Fruit fly (Drosophila melanogaster) whole organism, embryonic: Measurements from ENCODE around the gene CG9757.
A peak's percentile ranks its signal among the peaks of the same experiment; 100 is the strongest.

ENCODE experiments used
- CG10147 ChIP-seq: fragments of 200-800 bp; sonication (Bioruptor generic); optimal IDR thresholded peaks from 2 replicates; lab custom pipeline; 2019; ENCODE audit warnings: missing biosample characterization, mild to moderate bottlenecking, missing genetic modification characterization, moderate library complexity
- CG10979 ChIP-seq: fragments of 200-800 bp; sonication (Bioruptor generic); optimal IDR thresholded peaks from 2 replicates; lab custom pipeline; 2018; ENCODE audit warnings: missing biosample characterization, mild to moderate bottlenecking, missing genetic modification characterization, moderate library complexity
- CG12769 ChIP-seq: fragments of 200-800 bp; sonication (Bioruptor generic); optimal IDR thresholded peaks from 2 replicates; lab custom pipeline; 2019; ENCODE audit warnings: missing biosample characterization, mild to moderate bottlenecking, missing genetic modification characterization, moderate library complexity
- CG13287 ChIP-seq: fragments of 200-800 bp; sonication (Bioruptor generic); IDR thresholded peaks from 2 replicates; pipeline ENCODE4 v1.3.6; 2022; ENCODE audit warnings: missing biosample characterization, missing genetic modification characterization; ENCODE audit not compliant: partially characterized antibody
- CG14014 ChIP-seq: fragments of 200-800 bp; sonication (Bioruptor generic); IDR thresholded peaks from 2 replicates; pipeline ENCODE4 v1.3.6; 2022; ENCODE audit warnings: missing biosample characterization, missing genetic modification characterization
- CG14860 ChIP-seq: fragments of 200-800 bp; sonication (Bioruptor generic); IDR thresholded peaks from 3 replicates; pipeline ENCODE4 v1.3.6; 2022; ENCODE audit warnings: missing biosample characterization, missing genetic modification characterization; ENCODE audit not compliant: partially characterized antibody
- CG17612 ChIP-seq: fragments of 200-800 bp; sonication (Bioruptor generic); IDR thresholded peaks from 2 replicates; pipeline ENCODE4 v1.3.6; 2022; ENCODE audit warnings: missing biosample characterization, missing genetic modification characterization
- CG2875 ChIP-seq: fragments of 200-800 bp; sonication (Bioruptor generic); optimal IDR thresholded peaks from 2 replicates; lab custom pipeline; 2017; ENCODE audit warnings: missing biosample characterization, mild to moderate bottlenecking, missing genetic modification characterization, missing genetic modification reagents
- CG30431 ChIP-seq: fragments of 200-800 bp; sonication (Bioruptor generic); optimal IDR thresholded peaks from 2 replicates; lab custom pipeline; 2017; ENCODE audit warnings: missing biosample characterization, missing genetic modification characterization
- CG42726 ChIP-seq: fragments of 200-800 bp; sonication (Bioruptor generic); IDR thresholded peaks from 2 replicates; pipeline ENCODE4 v1.3.6; 2022; ENCODE audit warnings: missing biosample characterization, missing genetic modification characterization; ENCODE audit not compliant: partially characterized antibody
- CG6175 ChIP-seq: fragments of 200-800 bp; sonication (Bioruptor generic); IDR thresholded peaks from 3 replicates; pipeline ENCODE4 v1.3.6; 2022; ENCODE audit warnings: missing biosample characterization, missing genetic modification characterization
- CG6683 ChIP-seq: fragments of 200-800 bp; sonication (Bioruptor generic); optimal IDR thresholded peaks from 2 replicates; lab custom pipeline; 2017; ENCODE audit warnings: missing biosample characterization, mild to moderate bottlenecking, missing genetic modification characterization, missing genetic modification reagents
- CG7271 ChIP-seq: fragments of 200-800 bp; sonication (Bioruptor generic); optimal IDR thresholded peaks from 2 replicates; lab custom pipeline; 2018; ENCODE audit warnings: missing biosample characterization, mild to moderate bottlenecking, missing genetic modification characterization, moderate library complexity
- CG8290 ChIP-seq, 3 experiments: fragments of 200-800 bp; sonication (Bioruptor generic); optimal IDR thresholded peaks; 2 replicates each; lab custom pipeline; 2016 to 2019; ENCODE audit warnings: missing biosample characterization in 3 of 3, missing genetic modification characterization in 3 of 3, mild to moderate bottlenecking in 2 of 3, moderate library complexity in 1 of 3
- CG9817 ChIP-seq: fragments of 200-800 bp; sonication (Bioruptor generic); optimal IDR thresholded peaks from 2 replicates; lab custom pipeline; 2018; ENCODE audit warnings: missing biosample characterization, mild to moderate bottlenecking, missing genetic modification characterization, moderate library complexity
- Dfd ChIP-seq, 2 experiments: fragments of >200 bp; optimal IDR thresholded peaks; 2 replicates each; lab custom pipeline; 2017; ENCODE audit warnings: missing biosample characterization in 2 of 2, missing genetic modification characterization in 2 of 2
- Dref ChIP-seq: fragments of 200-800 bp; sonication (Bioruptor generic); IDR thresholded peaks from 2 replicates; pipeline ENCODE4 v1.3.6; 2022; ENCODE audit warnings: missing biosample characterization, missing genetic modification characterization
- Ets65A ChIP-seq: fragments of 200-800 bp; sonication (Bioruptor generic); peaks from one replicate; lab custom pipeline; 2016; ENCODE audit warnings: missing biosample characterization, missing genetic modification characterization
- Jarid2 ChIP-seq: fragments of 200-800 bp; sonication (Bioruptor generic); optimal IDR thresholded peaks from 3 replicates; lab custom pipeline; 2017; ENCODE audit warnings: mild to moderate bottlenecking, missing biosample characterization, missing genetic modification reagents, missing genetic modification characterization
- Mrtf ChIP-seq: fragments of 200-800 bp; sonication (Bioruptor generic); IDR thresholded peaks from 3 replicates; pipeline ENCODE4 v1.3.6; 2022; ENCODE audit warnings: missing biosample characterization, missing genetic modification characterization
- Nf-YB ChIP-seq: fragments of 200-800 bp; sonication (Bioruptor generic); optimal IDR thresholded peaks from 3 replicates; lab custom pipeline; 2019; ENCODE audit warnings: missing biosample characterization, mild to moderate bottlenecking, missing genetic modification characterization, moderate library complexity
- Pdp1 ChIP-seq, 2 experiments: fragments of 200-800 bp; sonication (Bioruptor generic); optimal IDR thresholded peaks; 3 replicates each; lab custom pipeline; 2016; ENCODE audit warnings: missing biosample characterization in 2 of 2, missing genetic modification characterization in 2 of 2, mild to moderate bottlenecking in 1 of 2, moderate library complexity in 1 of 2
- Rfx ChIP-seq: fragments of 200-800 bp; sonication (Bioruptor generic); IDR thresholded peaks from 2 replicates; pipeline ENCODE4 v1.3.6; 2022; ENCODE audit warnings: missing biosample characterization, missing genetic modification characterization
- Rx ChIP-seq: fragments of 200-800 bp; sonication (Bioruptor generic); IDR thresholded peaks from 2 replicates; pipeline ENCODE4 v1.3.6; 2022; ENCODE audit warnings: missing biosample characterization, missing genetic modification characterization
- Six4 ChIP-seq: fragments of 200-800 bp; sonication (Bioruptor generic); optimal IDR thresholded peaks from 2 replicates; lab custom pipeline; 2016; ENCODE audit warnings: missing biosample characterization, missing genetic modification characterization
- Sry-β ChIP-seq: fragments of 200-800 bp; sonication (Bioruptor generic); optimal IDR thresholded peaks from 2 replicates; lab custom pipeline; 2018; ENCODE audit warnings: missing biosample characterization, mild to moderate bottlenecking, missing genetic modification characterization, moderate library complexity
- amos ChIP-seq: fragments of 200-800 bp; sonication (Bioruptor generic); IDR thresholded peaks from 2 replicates; pipeline ENCODE4 v1.3.6; 2022; ENCODE audit warnings: missing biosample characterization, missing genetic modification characterization; ENCODE audit not compliant: partially characterized antibody
- ash1 ChIP-seq: fragments of 200-800 bp; sonication (Bioruptor generic); optimal IDR thresholded peaks from 2 replicates; lab custom pipeline; 2018; ENCODE audit warnings: missing biosample characterization, mild to moderate bottlenecking, missing genetic modification characterization
- ato ChIP-seq: fragments of 200-800 bp; sonication (Bioruptor generic); IDR thresholded peaks from 2 replicates; pipeline ENCODE4 v1.3.6; 2022; ENCODE audit warnings: missing biosample characterization, missing genetic modification characterization; ENCODE audit not compliant: partially characterized antibody
- az2 ChIP-seq: fragments of 200-800 bp; sonication (Bioruptor generic); optimal IDR thresholded peaks from 3 replicates; lab custom pipeline; 2016; ENCODE audit warnings: missing biosample characterization, missing genetic modification characterization
- bowl ChIP-seq: fragments of 200-800 bp; sonication (Bioruptor generic); IDR thresholded peaks from 2 replicates; pipeline ENCODE4 v1.3.6; 2022; ENCODE audit warnings: missing biosample characterization, missing genetic modification characterization
- corto ChIP-seq: fragments of 200-800 bp; sonication (Bioruptor generic); optimal IDR thresholded peaks from 2 replicates; lab custom pipeline; 2016; ENCODE audit warnings: missing biosample characterization, mild to moderate bottlenecking, missing genetic modification characterization, moderate library complexity
- ems ChIP-seq: fragments of 200-800 bp; sonication (Bioruptor generic); optimal IDR thresholded peaks from 3 replicates; lab custom pipeline; 2016; ENCODE audit warnings: missing biosample characterization, missing genetic modification characterization
- ftz-f1 ChIP-seq: fragments of 200-800 bp; sonication (Bioruptor generic); optimal IDR thresholded peaks from 2 replicates; lab custom pipeline; 2016; ENCODE audit warnings: missing biosample characterization, missing genetic modification characterization
- lola ChIP-seq, 3 experiments: fragments of >200 bp in 2 of 3; fragments of 200-800 bp in 1 of 3; sonication (Bioruptor generic) in 1 of 3; optimal IDR thresholded peaks; 2 replicates each; lab custom pipeline; 2017 to 2019; ENCODE audit warnings: missing biosample characterization in 3 of 3, missing genetic modification characterization in 3 of 3, mild to moderate bottlenecking in 1 of 3, moderate library complexity in 1 of 3
- luna ChIP-seq: fragments of 200-800 bp; sonication (Bioruptor generic); optimal IDR thresholded peaks from 2 replicates; lab custom pipeline; 2016; ENCODE audit warnings: missing biosample characterization, missing genetic modification characterization
- nerfin-1 ChIP-seq: fragments of 200-800 bp; sonication (Bioruptor generic); optimal IDR thresholded peaks from 3 replicates; lab custom pipeline; 2019; ENCODE audit warnings: missing biosample characterization, mild to moderate bottlenecking, missing genetic modification characterization, moderate library complexity
- sens ChIP-seq: fragments of 200-800 bp; sonication (Bioruptor generic); peaks from one replicate; lab custom pipeline; 2016; ENCODE audit warnings: missing biosample characterization, missing genetic modification characterization
- toy ChIP-seq: fragments of 200-800 bp; sonication (Bioruptor generic); IDR thresholded peaks from 2 replicates; pipeline ENCODE4 v1.3.6; 2022; ENCODE audit warnings: missing biosample characterization, missing genetic modification characterization
- vfl ChIP-seq: fragments of 200-800 bp; sonication (Bioruptor generic); optimal IDR thresholded peaks from 2 replicates; lab custom pipeline; 2016; ENCODE audit warnings: missing biosample characterization, missing genetic modification characterization
- zfh1 ChIP-seq: fragments of 200-800 bp; sonication (Bioruptor generic); IDR thresholded peaks from 3 replicates; pipeline ENCODE4 v1.3.6; 2022; ENCODE audit warnings: missing biosample characterization, missing genetic modification characterization

The CG9757 gene

DNA sequence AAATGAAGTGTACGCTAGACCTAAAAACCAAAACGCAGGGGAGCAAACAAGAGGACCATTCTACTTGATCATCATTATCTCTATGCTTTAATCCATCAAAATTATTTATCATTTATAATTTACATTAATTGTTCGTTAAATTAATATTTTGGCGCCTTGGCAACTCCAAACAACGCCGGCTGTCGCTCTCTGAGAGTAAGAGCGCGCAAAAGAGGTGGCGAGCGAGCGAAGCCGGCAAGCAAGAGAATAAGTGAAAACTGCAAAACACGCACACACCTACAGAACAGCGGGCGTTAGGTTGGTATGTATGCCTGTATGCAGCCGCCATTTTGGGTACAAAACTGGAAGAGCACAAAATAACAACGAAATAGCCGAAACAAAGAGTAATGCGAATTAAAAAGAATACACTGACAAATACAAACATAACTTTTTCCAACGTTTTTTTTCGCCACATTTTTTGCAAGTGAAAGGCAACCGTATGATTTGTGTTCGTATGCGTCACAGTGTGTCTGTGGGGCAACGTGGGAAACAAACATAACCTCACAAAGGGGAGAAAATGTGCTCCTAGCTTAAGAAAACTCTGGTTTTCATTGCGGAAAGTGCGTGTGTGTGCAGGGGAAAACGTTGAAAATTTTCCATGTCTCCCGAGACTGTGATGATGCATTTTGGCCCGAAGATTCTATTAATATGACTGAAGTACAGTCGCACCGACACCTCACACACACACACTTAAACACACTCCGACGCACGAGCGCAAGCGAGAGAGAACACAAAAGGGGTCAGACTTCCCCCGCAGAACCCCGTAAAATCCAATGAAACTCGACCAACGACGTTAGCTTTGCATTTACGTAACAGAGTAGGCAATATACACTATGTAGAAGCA is 32.8 kb upstream of the CG9757 start (continued):
- no peak for TF ChIP-seq ash1 (GFP tag; lab: Kevin White, UChicago)
- TF ChIP-seq amos (GFP tag; lab: Robert Waterston, UW), result no peak
- TF ChIP-seq ato (GFP tag; lab: Robert Waterston, UW), result no peak
- no peak for TF ChIP-seq Rx (GFP tag; lab: Robert Waterston, UW)

DNA sequence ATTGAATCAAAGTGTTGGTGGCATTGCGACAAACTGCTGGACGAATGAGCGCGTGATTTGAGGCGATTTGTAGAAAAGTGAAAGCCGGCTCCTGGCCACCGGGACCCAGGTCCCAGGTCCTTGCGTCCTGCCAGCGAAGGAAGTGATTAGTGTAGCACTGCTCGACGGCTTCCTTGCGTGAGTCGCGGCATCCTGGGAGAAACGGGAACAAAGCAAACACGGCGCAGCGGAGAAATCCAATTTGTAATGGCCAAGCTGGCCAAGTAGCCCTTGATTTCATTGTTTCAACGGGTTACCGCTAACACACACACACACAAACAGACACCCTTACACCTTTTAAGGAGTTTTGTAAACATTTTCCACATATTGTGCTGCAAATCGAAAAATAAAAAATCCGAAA is 19.4 kb upstream of the CG9757 start, which contains the start of gene CG10841:
Gene CG10841 (plus strand): TSS at position 301 of the 400 bp plus-strand sequence.
- TF ChIP-seq Pdp1 (GFP tag; optimal IDR thresholded peaks at IDR 0.05; lab: Kevin White, UChicago), result no peak
- TF ChIP-seq ems (GFP tag; lab: Kevin White, UChicago), result no peak
- no peak for TF ChIP-seq CG30431 (GFP tag; lab: Kevin White, UChicago)
- no peak for TF ChIP-seq az2 (GFP tag; lab: Kevin White, UChicago)
- TF ChIP-seq CG6175 (GFP tag; lab: Robert Waterston, UW), result no peak
- TF ChIP-seq CG42726 (GFP tag; lab: Robert Waterston, UW), result no peak
- no peak for TF ChIP-seq CG6683 (GFP tag; lab: Kevin White, UChicago)
- no peak for TF ChIP-seq zfh1 (GFP tag; lab: Robert Waterston, UW)
- TF ChIP-seq Jarid2 (GFP tag; lab: Kevin White, UChicago), result no peak
- TF ChIP-seq CG9817 (tag; lab: Kevin White, UChicago), result no peak
- no peak for TF ChIP-seq CG14014 (GFP tag; lab: Robert Waterston, UW)

DNA sequence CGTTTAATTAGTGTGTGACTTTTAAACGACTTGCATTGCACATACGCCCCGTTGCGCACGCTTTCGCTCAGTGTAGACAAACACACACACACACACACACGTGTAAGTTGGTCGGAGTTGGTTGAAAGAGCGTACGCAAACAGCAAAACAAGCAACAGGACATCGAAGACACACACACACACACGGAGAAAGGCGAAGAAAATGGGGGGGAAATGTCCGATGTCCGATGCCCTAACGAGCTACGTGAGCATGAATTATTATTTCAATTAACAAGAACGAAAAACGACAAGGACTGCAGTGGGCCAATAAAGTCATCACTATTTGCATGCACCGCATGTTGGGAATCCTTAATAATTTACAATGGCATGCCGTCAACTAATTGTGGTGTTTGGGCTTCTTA is 5.0 kb upstream of the CG9757 start:
- TF ChIP-seq CG13287 (GFP tag; lab: Robert Waterston, UW) (no peak), Dref (GFP tag; lab: Robert Waterston, UW) (no peak), Rfx (no peak), Ets65A (GFP tag; lab: Kevin White, UChicago) (peak; percentile 92), ftz-f1 (GFP tag; lab: Kevin White, UChicago) (no peak), bowl (no peak), vfl (no peak)

DNA sequence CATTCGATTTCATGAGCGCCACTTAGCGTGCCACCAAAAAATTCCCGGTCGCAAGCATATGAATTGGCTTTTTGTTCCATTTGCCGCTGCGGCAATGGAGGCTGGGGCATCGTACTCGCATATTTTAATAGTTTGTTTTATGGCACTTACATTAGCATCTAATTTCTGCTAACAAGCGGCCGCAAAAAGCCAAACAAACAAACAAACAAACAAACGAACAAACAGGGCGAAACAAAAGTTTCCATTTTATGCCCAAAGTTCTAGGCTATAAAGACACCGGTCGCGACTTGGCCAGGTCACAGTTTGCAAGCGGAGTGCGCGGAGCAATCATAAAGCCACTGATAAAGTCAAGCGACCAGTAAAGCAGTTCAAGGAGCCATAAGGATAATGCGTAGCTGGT is 3.4 kb upstream of the CG9757 start, which contains the start of gene CG9269:
Gene CG9269 (plus strand): TSS at position 301 of the 400 bp plus-strand sequence.
- TF ChIP-seq lola (GFP tag; optimal IDR thresholded peaks at IDR 0.05; lab: Kevin White, UChicago) (no peak), CG7271 (tag; lab: Kevin White, UChicago) (no peak), luna (GFP tag; lab: Kevin White, UChicago) (no peak)

DNA sequence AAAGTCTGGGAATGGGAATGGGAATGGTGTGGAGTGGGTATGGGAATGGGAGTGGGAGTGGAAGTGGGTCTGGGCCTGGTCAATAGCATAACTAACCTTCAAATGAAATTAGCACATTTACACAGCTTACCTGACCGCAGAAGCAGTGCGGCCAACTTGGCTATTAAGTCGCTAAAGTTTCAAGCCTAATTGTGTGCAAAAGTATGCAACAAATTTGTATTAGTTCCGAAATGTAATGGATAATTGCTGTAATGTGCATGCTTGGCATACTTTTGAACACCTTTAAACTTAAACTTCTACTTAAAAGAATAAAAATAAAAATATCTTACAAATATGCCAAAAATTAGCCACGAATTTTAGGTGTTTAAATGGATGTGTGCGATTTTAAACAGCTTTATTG is 2.8 kb upstream of the CG9757 start:
- peak; percentile 30 for TF ChIP-seq sens
- peak; percentile 11 for TF ChIP-seq Sry-β
- TF ChIP-seq CG14860 (GFP tag; lab: Robert Waterston, UW), result 0 out of 3 replicates have a peak, but pooled peaks have one; percentile 16
- peak; percentile 82; the same call in 1 of the 2 replicates for TF ChIP-seq CG17612 (GFP tag; lab: Robert Waterston, UW)
- no peak for TF ChIP-seq Dfd (GFP tag; optimal IDR thresholded peaks at IDR 0.05; lab: Kevin White, UChicago)
- TF ChIP-seq Six4 (GFP tag; lab: Kevin White, UChicago), result no peak
- 0 out of 3 replicates have a peak, but pooled peaks have one; percentile 23 for TF ChIP-seq Mrtf (GFP tag; lab: Robert Waterston, UW)
- no peak for TF ChIP-seq CG2875 (GFP tag; lab: Kevin White, UChicago)
- TF ChIP-seq nerfin-1 (tag; lab: Kevin White, UChicago), result no peak
- TF ChIP-seq CG10147 (GFP tag; lab: Kevin White, UChicago), result no peak
- peak; percentile 83 for TF ChIP-seq CG12769
- peak; percentile 75 for TF ChIP-seq CG8290 (GFP tag; optimal IDR thresholded peaks at IDR 0.05; lab: Kevin White, UChicago)
- peak in 1 of 2 experiments; percentile 85 for TF ChIP-seq CG8290 (tag; optimal IDR thresholded peaks at IDR 0.05; lab: Kevin White, UChicago)
- TF ChIP-seq corto (GFP tag; lab: Kevin White, UChicago), result no peak
- TF ChIP-seq CG10979 (tag; lab: Kevin White, UChicago), result no peak
- TF ChIP-seq Nf-YB (GFP tag; lab: Kevin White, UChicago), result no peak
- TF ChIP-seq toy (GFP tag; lab: Robert Waterston, UW), result no peak
- TF ChIP-seq, all 482 proteins: peak for 7
